Worm (Caenorhabditis elegans) whole organism, L3 larva: ENCODE measurements around the gene H32C10.1.

ENCODE experiments used
- R02D3.7 ChIP-seq: fragments of 150-350 bp; optimal IDR thresholded peaks from 2 replicates; lab custom pipeline; 2014; ENCODE audit warnings: missing biosample characterization, missing genetic modification characterization
- ZK546.5 ChIP-seq: sonication (generic microtip); optimal IDR thresholded peaks from 2 replicates; lab custom pipeline; 2017; ENCODE audit warnings: missing biosample characterization, missing genetic modification characterization
- aly-2 ChIP-seq: fragments of 150-350 bp; optimal IDR thresholded peaks from 2 replicates; lab custom pipeline; 2014; ENCODE audit warnings: missing biosample characterization, missing genetic modification characterization
- ama-1 ChIP-seq: fragments of 150-350 bp; optimal IDR thresholded peaks from 2 replicates; lab custom pipeline; 2018
- ceh-82 ChIP-seq: fragments of 150-350 bp; optimal IDR thresholded peaks from 2 replicates; lab custom pipeline; 2014; ENCODE audit warnings: missing biosample characterization, missing genetic modification characterization
- ceh-9 ChIP-seq: sonication (generic microtip); optimal IDR thresholded peaks from 2 replicates; lab custom pipeline; 2018; ENCODE audit warnings: missing biosample characterization, missing genetic modification characterization
- daf-12 ChIP-seq: fragments of 150-350 bp; optimal IDR thresholded peaks from 2 replicates; lab custom pipeline; 2014; ENCODE audit warnings: missing biosample characterization, missing genetic modification reagents, missing genetic modification characterization
- egl-27 ChIP-seq: sonication (generic microtip); optimal IDR thresholded peaks from 4 replicates; lab custom pipeline; 2017; ENCODE audit warnings: missing biosample characterization, missing genetic modification reagents, missing genetic modification characterization
- egl-5 ChIP-seq: fragments of 150-350 bp; optimal IDR thresholded peaks from 2 replicates; lab custom pipeline; 2017; ENCODE audit warnings: missing biosample characterization, missing genetic modification reagents, missing genetic modification characterization, inconsistent platforms
- elt-1 ChIP-seq: fragments of 150-350 bp; optimal IDR thresholded peaks from 2 replicates; lab custom pipeline; 2014; ENCODE audit warnings: missing biosample characterization, missing genetic modification characterization
- elt-2 ChIP-seq: sonication (generic microtip); optimal IDR thresholded peaks from 2 replicates; lab custom pipeline; 2016; ENCODE audit warnings: missing genetic modification reagents, mild to moderate bottlenecking, missing genetic modification characterization, missing compliant biosample characterization
- hmg-11 ChIP-seq: sonication (generic microtip); optimal IDR thresholded peaks from 2 replicates; lab custom pipeline; 2016; ENCODE audit warnings: missing genetic modification characterization, missing compliant biosample characterization
- jun-1 ChIP-seq: fragments of 150-350 bp; optimal IDR thresholded peaks from 2 replicates; lab custom pipeline; 2014; ENCODE audit warnings: missing biosample characterization, missing genetic modification reagents, missing genetic modification characterization
- lin-15B ChIP-seq: fragments of 150-350 bp; optimal IDR thresholded peaks from 2 replicates; lab custom pipeline; 2014; ENCODE audit warnings: missing biosample characterization, missing genetic modification characterization
- lsy-12 ChIP-seq: sonication (generic microtip); optimal IDR thresholded peaks from 2 replicates; lab custom pipeline; 2016; ENCODE audit warnings: mild to moderate bottlenecking, missing genetic modification characterization, missing compliant biosample characterization
- mdl-1 ChIP-seq: fragments of 150-350 bp; optimal IDR thresholded peaks from 2 replicates; lab custom pipeline; 2014; ENCODE audit warnings: missing biosample characterization, missing genetic modification characterization
- mml-1 ChIP-seq: fragments of 150-350 bp; sonication (generic microtip); optimal IDR thresholded peaks from 3 replicates; lab custom pipeline; 2014; ENCODE audit warnings: missing biosample characterization, missing genetic modification characterization
- nfya-1 ChIP-seq: sonication (generic microtip); optimal IDR thresholded peaks from 2 replicates; lab custom pipeline; 2017; ENCODE audit warnings: missing genetic modification characterization, mild to moderate bottlenecking, missing compliant biosample characterization, antibody characterized with exemption, moderate library complexity; ENCODE audit not compliant: insufficient read depth
- nhr-12 ChIP-seq: fragments of 150-350 bp; optimal IDR thresholded peaks from 2 replicates; lab custom pipeline; 2014; ENCODE audit warnings: missing biosample characterization, missing genetic modification characterization
- nhr-23 ChIP-seq: fragments of 150-350 bp; optimal IDR thresholded peaks from 2 replicates; lab custom pipeline; 2014; ENCODE audit warnings: missing biosample characterization, missing genetic modification reagents, missing genetic modification characterization
- nhr-25 ChIP-seq: sonication (generic microtip); optimal IDR thresholded peaks from 2 replicates; lab custom pipeline; 2017; ENCODE audit warnings: missing biosample characterization, missing genetic modification characterization
- nhr-28 ChIP-seq: fragments of 150-350 bp; optimal IDR thresholded peaks from 2 replicates; lab custom pipeline; 2014; ENCODE audit warnings: missing biosample characterization, missing genetic modification characterization
- nhr-43 ChIP-seq: sonication (generic microtip); optimal IDR thresholded peaks from 2 replicates; lab custom pipeline; 2016; ENCODE audit warnings: mild to moderate bottlenecking, missing genetic modification characterization, missing compliant biosample characterization; ENCODE audit not compliant: poor library complexity, severe bottlenecking
- nhr-76 ChIP-seq: fragments of 150-350 bp; sonication (generic microtip); optimal IDR thresholded peaks from 5 replicates; lab custom pipeline; 2014; ENCODE audit warnings: missing biosample characterization, missing genetic modification characterization
- nhr-77 ChIP-seq: fragments of 150-350 bp; optimal IDR thresholded peaks from 2 replicates; lab custom pipeline; 2014; ENCODE audit warnings: missing biosample characterization, missing genetic modification characterization
- pha-4 ChIP-seq: fragments of 150-350 bp; optimal IDR thresholded peaks from 2 replicates; lab custom pipeline; 2014; ENCODE audit warnings: missing biosample characterization, missing genetic modification reagents, missing genetic modification characterization
- pqm-1 ChIP-seq: fragments of 150-350 bp; optimal IDR thresholded peaks from 2 replicates; lab custom pipeline; 2017; ENCODE audit warnings: missing biosample characterization, missing genetic modification characterization, inconsistent platforms
- skn-1 ChIP-seq: fragments of 150-350 bp; optimal IDR thresholded peaks from 2 replicates; lab custom pipeline; 2014; ENCODE audit warnings: missing biosample characterization, missing genetic modification characterization
- snpc-4 ChIP-seq: fragments of 150-350 bp; optimal IDR thresholded peaks from 2 replicates; lab custom pipeline; 2014; ENCODE audit warnings: missing biosample characterization, missing genetic modification characterization
- tbx-2 ChIP-seq: sonication (generic microtip); optimal IDR thresholded peaks from 2 replicates; lab custom pipeline; 2016; ENCODE audit warnings: mild to moderate bottlenecking, missing genetic modification characterization, missing compliant biosample characterization
- unc-62 ChIP-seq: fragments of 150-350 bp; sonication (generic microtip); optimal IDR thresholded peaks from 4 replicates; lab custom pipeline; 2014; ENCODE audit warnings: missing biosample characterization, missing genetic modification reagents, missing genetic modification characterization

H32C10.1 gene

DNA sequence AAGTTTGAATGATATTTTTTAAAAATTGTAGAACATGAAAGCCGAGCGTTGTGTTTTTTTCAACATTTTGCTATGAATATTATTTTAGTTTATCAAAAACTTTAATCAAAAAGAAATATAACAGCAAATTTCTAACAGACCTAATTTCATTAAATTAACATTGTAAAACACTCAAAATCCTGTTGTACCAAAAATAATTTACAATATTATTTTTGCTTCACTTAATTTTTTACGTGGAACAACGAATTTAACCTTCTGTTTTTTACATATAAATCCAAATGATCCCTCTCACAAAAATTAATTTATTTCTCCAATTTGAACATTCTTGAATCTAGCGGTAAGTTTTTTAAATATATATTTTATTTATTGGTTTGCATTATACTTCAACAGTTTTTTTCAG is at the start of gene H32C10.1:
Gene H32C10.1, plus strand, starts transcription at position 301 of the 400 bp plus-strand sequence.
- no peak for TF ChIP-seq ceh-9 (tag; lab: Kevin White, UChicago)
- TF ChIP-seq pqm-1 (tag; lab: Kevin White, UChicago) = no peak
- no peak for TF ChIP-seq nhr-12 (tag; lab: Kevin White, UChicago)
- TF ChIP-seq pha-4 (tag; lab: Kevin White, UChicago) = no peak
- TF ChIP-seq nhr-76 (tag; lab: Kevin White, UChicago) = no peak

DNA sequence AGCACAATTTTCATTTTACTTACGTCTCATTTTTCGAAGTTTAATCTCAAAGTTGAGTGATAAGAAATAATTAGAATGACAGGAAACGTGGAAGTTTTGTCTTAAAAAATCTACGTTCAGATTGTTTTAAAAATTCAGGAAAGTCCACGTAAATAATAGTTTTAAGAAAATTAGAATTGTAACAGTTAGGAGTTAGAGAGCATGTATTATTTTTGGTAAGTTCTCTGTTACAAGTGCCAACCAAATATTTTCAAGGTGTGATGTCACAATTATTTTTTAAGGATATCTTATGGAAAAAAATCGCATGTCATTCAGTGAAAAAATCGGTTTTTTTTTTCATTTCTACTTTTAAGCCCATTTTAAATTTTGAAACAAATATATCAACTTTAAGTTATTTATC is 49.6 kb upstream of the H32C10.1 start, which contains the start of gene H04M03.11:
Gene H04M03.11, minus strand, starts transcription at position 101 of the 400 bp plus-strand sequence.
- TF ChIP-seq ceh-82 = no peak
- no peak for TF ChIP-seq nhr-77 (tag; lab: Kevin White, UChicago)
- TF ChIP-seq unc-62 (GFP tag; lab: Kevin White, UChicago) = no peak
- TF ChIP-seq nhr-12 (tag; lab: Kevin White, UChicago) = no peak
- no peak for TF ChIP-seq nhr-28 (tag; lab: Kevin White, UChicago)

DNA sequence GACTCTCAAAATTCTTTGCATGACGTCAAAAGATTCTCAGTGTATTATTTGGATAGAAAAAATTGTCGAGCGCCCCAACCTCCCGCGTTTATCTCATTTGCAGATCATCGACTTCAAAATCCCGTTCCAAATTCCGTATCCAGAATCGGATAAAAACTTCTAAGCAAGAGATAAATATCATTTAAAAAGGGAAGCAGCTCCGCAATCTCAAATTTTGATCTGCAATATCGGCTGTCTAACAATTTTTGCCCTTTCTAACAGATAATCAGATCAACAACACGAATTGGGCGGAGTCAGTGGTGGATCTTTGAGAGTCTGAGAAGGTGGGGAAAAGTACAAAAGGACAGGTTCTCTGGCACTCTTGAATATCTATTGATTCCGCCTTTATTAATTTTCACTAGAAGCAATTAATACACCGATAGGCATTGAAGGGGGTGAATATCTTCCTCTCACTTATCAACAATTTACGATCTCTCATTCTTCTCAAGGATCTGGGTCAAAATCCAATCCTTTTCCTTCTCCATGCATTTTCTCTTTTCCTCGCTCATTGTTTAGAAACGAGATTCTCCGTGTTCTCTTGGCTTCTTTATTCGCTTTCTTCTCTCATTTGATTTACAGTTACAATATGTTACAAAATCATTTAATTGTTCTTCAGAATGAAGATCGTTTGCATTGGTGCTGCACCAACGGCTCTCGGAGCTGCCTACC is 48.8 kb upstream of the H32C10.1 start, which contains the start of gene glf-1:
Gene glf-1, plus strand, starts transcription at position 656 of the 708 bp plus-strand sequence.
- TF ChIP-seq elt-2 (tag; lab: Kevin White, UChicago) = no peak
- no peak for TF ChIP-seq tbx-2 (tag; lab: Kevin White, UChicago)
- TF ChIP-seq nhr-23 (tag; lab: Kevin White, UChicago) = peak; percentile 30
- peak; percentile 1 for TF ChIP-seq nhr-43
- no peak for TF ChIP-seq R02D3.7 (tag; lab: Kevin White, UChicago)
- peak; percentile 84 for TF ChIP-seq elt-1 (tag; lab: Kevin White, UChicago)

DNA sequence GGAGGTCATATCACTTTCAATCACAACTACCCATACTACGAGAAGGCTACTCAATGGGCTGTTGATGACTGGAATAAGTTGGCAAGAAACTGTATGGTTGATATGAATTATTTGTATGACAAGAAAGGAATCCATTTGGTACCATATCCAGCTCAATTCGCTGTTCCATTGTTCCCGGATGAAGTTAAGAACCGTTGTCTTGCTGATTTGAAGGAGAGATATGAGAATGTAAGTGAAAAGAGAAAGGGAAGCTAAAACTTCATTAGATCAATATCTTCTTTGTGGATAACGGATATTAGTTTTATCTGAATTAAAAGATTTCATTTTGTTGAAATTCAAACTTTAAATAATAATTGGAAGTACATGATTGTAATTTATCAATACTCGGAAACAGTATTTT is 47.5 kb upstream of the H32C10.1 start:
- TF ChIP-seq jun-1 = no peak
- no peak for TF ChIP-seq nhr-25 (tag; lab: Kevin White, UChicago)
- no peak for TF ChIP-seq lin-15B (tag; lab: Kevin White, UChicago)
- TF ChIP-seq nhr-28 (tag; lab: Kevin White, UChicago) = no peak
- TF ChIP-seq daf-12 (tag; lab: Kevin White, UChicago) = no peak
- no peak for TF ChIP-seq nhr-23 (tag; lab: Kevin White, UChicago)
- no peak for TF ChIP-seq R02D3.7 (tag; lab: Kevin White, UChicago)
- no peak for TF ChIP-seq nfya-1
- TF ChIP-seq lsy-12 (tag; lab: Kevin White, UChicago) = no peak
- TF ChIP-seq egl-27 = no peak
- TF ChIP-seq ZK546.5 (tag; lab: Kevin White, UChicago) = no peak

DNA sequence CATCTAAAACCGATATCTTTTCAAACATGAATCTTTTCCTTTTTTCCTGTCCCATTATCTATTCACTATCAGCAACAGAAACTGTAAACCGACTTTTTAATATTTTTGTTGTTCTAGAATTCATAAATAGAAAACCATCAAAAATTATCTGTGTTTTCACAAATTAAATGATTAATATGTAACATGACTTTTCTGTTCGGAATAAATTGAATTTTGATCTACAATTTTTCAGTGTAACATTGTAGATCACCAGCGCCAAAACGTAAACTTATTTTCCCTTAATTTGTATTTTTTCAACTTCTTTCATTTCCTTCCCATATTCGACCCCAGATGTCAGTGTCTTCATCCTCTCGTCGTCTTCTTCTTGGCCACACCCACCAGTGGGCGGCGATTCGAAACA is 42.9 kb upstream of the H32C10.1 start, which contains the start of gene H04M03.3:
Gene H04M03.3, plus strand, starts transcription at position 301 of the 400 bp plus-strand sequence.
- no peak for TF ChIP-seq hmg-11
- no peak for TF ChIP-seq skn-1 (tag; lab: Kevin White, UChicago)
- TF ChIP-seq nhr-28 (tag; lab: Kevin White, UChicago) = no peak
- no peak for TF ChIP-seq elt-2 (tag; lab: Kevin White, UChicago)
- TF ChIP-seq daf-12 (tag; lab: Kevin White, UChicago) = no peak
- no peak for TF ChIP-seq aly-2 (tag; lab: Kevin White, UChicago)
- TF ChIP-seq ceh-82 = no peak
- TF ChIP-seq nhr-12 (tag; lab: Kevin White, UChicago) = no peak
- no peak for TF ChIP-seq R02D3.7 (tag; lab: Kevin White, UChicago)
- no peak for TF ChIP-seq nhr-43
- TF ChIP-seq pha-4 (tag; lab: Kevin White, UChicago) = no peak
- no peak for TF ChIP-seq snpc-4 (tag; lab: Kevin White, UChicago)
- TF ChIP-seq, all 47 proteins: peak for 0

DNA sequence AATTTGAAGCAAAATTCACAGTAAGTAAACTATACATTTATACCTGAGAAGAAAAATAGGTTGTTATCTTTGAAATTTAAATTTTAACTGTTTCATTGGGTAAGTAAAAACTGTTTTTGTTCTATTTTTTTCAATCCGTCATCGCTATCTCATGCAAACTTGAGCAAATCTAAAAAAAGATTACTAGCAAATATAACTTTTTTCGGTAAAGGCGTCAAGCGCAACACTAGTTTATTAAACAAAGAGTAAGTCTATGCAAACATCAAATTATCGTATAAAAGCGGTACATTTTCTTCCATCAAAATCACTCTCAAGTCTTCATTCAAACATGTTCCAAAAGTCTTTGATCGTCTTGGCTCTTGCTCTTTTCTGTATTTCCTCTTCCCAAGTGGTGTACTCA is 39.0 kb upstream of the H32C10.1 start, which contains the start of gene nspb-6:
Gene nspb-6, plus strand, starts transcription at position 301 of the 400 bp plus-strand sequence.
- TF ChIP-seq lsy-12 (tag; lab: Kevin White, UChicago) = no peak
- TF ChIP-seq nhr-77 (tag; lab: Kevin White, UChicago) = no peak
- no peak for TF ChIP-seq R02D3.7 (tag; lab: Kevin White, UChicago)
- no peak for TF ChIP-seq nfya-1
- TF ChIP-seq ama-1 (lab: Kevin White, UChicago) = no peak
- TF ChIP-seq mml-1 = no peak
- TF ChIP-seq nhr-25 (tag; lab: Kevin White, UChicago) = no peak
- no peak for TF ChIP-seq egl-5 (tag; lab: Kevin White, UChicago)
- TF ChIP-seq snpc-4 (tag; lab: Kevin White, UChicago) = no peak
- no peak for TF ChIP-seq nhr-28 (tag; lab: Kevin White, UChicago)
- no peak for TF ChIP-seq mdl-1
- TF ChIP-seq elt-1 (tag; lab: Kevin White, UChicago) = no peak
- TF ChIP-seq, all 47 proteins: peak for 0
